Worm (Caenorhabditis elegans): ENCODE measurements around the gene ttll-5.

ttll-5 gene

ce11 chrV:11516141-11516591, 7.3 kb downstream of the ttll-5 start, which contains the start of gene sdz-8:
sdz-8 (minus strand) TSS chrV:11516191.
- TF ChIP-seq ztf-11 (tag; optimal IDR thresholded peaks at IDR 0.05) (no peak), nhr-28 (tag; optimal IDR thresholded peaks at IDR 0.05) (peak; percentile 76), snpc-4 (tag; optimal IDR thresholded peaks at IDR 0.05) (no peak), zag-1 (tag; optimal IDR thresholded peaks at IDR 0.05) (no peak), daf-16 (GFP tag; optimal IDR thresholded peaks at IDR 0.05) (no peak), daf-16 (tag; optimal IDR thresholded peaks at IDR 0.05) (peak; percentile 44), nhr-11 (tag; optimal IDR thresholded peaks at IDR 0.05) (no peak), lin-1 (GFP tag; IDR thresholded peaks at IDR 0.05) (no peak), snpc-1.2 (GFP tag; IDR thresholded peaks at IDR 0.05) (no peak), T26A8.4 (GFP tag; IDR thresholded peaks at IDR 0.05) (no peak), mxl-2 (GFP tag; conservative IDR thresholded peaks at IDR 0.05) (no peak), Y105C5A.15 (GFP tag; IDR thresholded peaks at IDR 0.05) (no peak), zip-2 (tag; optimal IDR thresholded peaks at IDR 0.05) (no peak), aha-1 (tag) (no peak)

ce11 chrV:11517789-11518188, 8.9 kb downstream of the ttll-5 start, which contains the start of gene C55A6.4:
C55A6.4 (minus strand) TSS chrV:11517889.
- no peak for TF ChIP-seq nhr-11 (tag; optimal IDR thresholded peaks at IDR 0.05)
- no peak for TF ChIP-seq hmg-1.1 (GFP tag; IDR thresholded peaks at IDR 0.05)

ce11 chrV:11520215-11520614, 11.4 kb downstream of the ttll-5 start, which contains the start of the genes C55A6.11 and C55A6.7:
C55A6.11 (plus strand) TSS chrV:11520515.
C55A6.7 (minus strand) TSS chrV:11520530.
- no peak for TF ChIP-seq daf-16 (GFP tag; optimal IDR thresholded peaks at IDR 0.05)
- TF ChIP-seq daf-16 (tag; optimal IDR thresholded peaks at IDR 0.05), result peak; percentile 29
- TF ChIP-seq lin-39 (tag; optimal IDR thresholded peaks at IDR 0.05), result no peak
- no peak for TF ChIP-seq mxl-2 (GFP tag; conservative IDR thresholded peaks at IDR 0.05)
- no peak for TF ChIP-seq F37D6.2 (tag; optimal IDR thresholded peaks at IDR 0.05)
- TF ChIP-seq unc-62 (GFP tag; optimal IDR thresholded peaks at IDR 0.05 in 1 of 2), result peak in 1 of 2 experiments; percentile 86
- TF ChIP-seq unc-62 (tag; optimal IDR thresholded peaks at IDR 0.05), result no peak
- TF ChIP-seq cey-2 (tag; optimal IDR thresholded peaks at IDR 0.05; ENCODE audit: borderline replicate concordance, insufficient read depth), result no peak

- peak in 1 of 2 experiments; percentile 52 for TF ChIP-seq mdl-1 (tag; optimal IDR thresholded peaks at IDR 0.05)
- 0 out of 2 replicates have a peak, but pooled peaks have one; percentile 45 for TF ChIP-seq zfp-3 (GFP tag; conservative IDR thresholded peaks at IDR 0.05)
- TF ChIP-seq saeg-2 (GFP tag; IDR thresholded peaks at IDR 0.05), result 0 out of 2 replicates have a peak, but pooled peaks have one; percentile 39
- no peak for TF ChIP-seq tag-97 (GFP tag; IDR thresholded peaks at IDR 0.05)
- 0 out of 2 replicates have a peak, but pooled peaks have one; percentile 31 for TF ChIP-seq D1046.2 (GFP tag; IDR thresholded peaks at IDR 0.05)
- TF ChIP-seq nhr-111 (GFP tag; optimal IDR thresholded peaks at IDR 0.05), result no peak
- no peak for TF ChIP-seq zip-11 (GFP tag; IDR thresholded peaks at IDR 0.05)
- no peak for TF ChIP-seq ceh-82 (tag; optimal IDR thresholded peaks at IDR 0.05)
- peak; percentile 80 for TF ChIP-seq F49E8.2 (tag; optimal IDR thresholded peaks at IDR 0.05; ENCODE audit: borderline replicate concordance)
- TF ChIP-seq zip-2 (tag; optimal IDR thresholded peaks at IDR 0.05), result no peak
- no peak for TF ChIP-seq snpc-4 (tag; optimal IDR thresholded peaks at IDR 0.05)
- no peak for TF ChIP-seq nhr-10 (tag; optimal IDR thresholded peaks at IDR 0.05)
- peak; percentile 81 for TF ChIP-seq dve-1 (tag; optimal IDR thresholded peaks at IDR 0.05; ENCODE audit: insufficient read depth)
- TF ChIP-seq dmd-8 (GFP tag; IDR thresholded peaks at IDR 0.05), result no peak
- TF ChIP-seq ama-1 (optimal IDR thresholded peaks at IDR 0.05), result no peak
- TF ChIP-seq fkh-10 (GFP tag; optimal IDR thresholded peaks at IDR 0.05), result peak; percentile 57
- TF ChIP-seq unc-130 (GFP tag; optimal IDR thresholded peaks at IDR 0.05), result no peak
- peak; percentile 75 for TF ChIP-seq lin-13 (GFP tag; optimal IDR thresholded peaks at IDR 0.05)
- no peak for TF ChIP-seq nhr-25 (tag; optimal IDR thresholded peaks at IDR 0.05; ENCODE audit: borderline replicate concordance, insufficient read depth)
- TF ChIP-seq egl-27 (tag; optimal IDR thresholded peaks at IDR 0.05), result no peak
- TF ChIP-seq lin-29 (GFP tag; IDR thresholded peaks at IDR 0.05), result no peak
- TF ChIP-seq F10B5.3 (tag; optimal IDR thresholded peaks at IDR 0.05), result peak; percentile 73
- TF ChIP-seq lin-38 (GFP tag; IDR thresholded peaks at IDR 0.05), result no peak
- no peak for TF ChIP-seq nhr-237 (tag; optimal IDR thresholded peaks at IDR 0.05)
- TF ChIP-seq egl-43 (GFP tag; IDR thresholded peaks at IDR 0.05), result 0 out of 2 replicates have a peak, but pooled peaks have one; percentile 46
- TF ChIP-seq nhr-102 (tag; optimal IDR thresholded peaks at IDR 0.05), result peak; percentile 91
- TF ChIP-seq Y105C5A.15 (GFP tag; IDR thresholded peaks at IDR 0.05), result no peak
- TF ChIP-seq lsy-2 (tag; optimal IDR thresholded peaks at IDR 0.05), result no peak
- peak; percentile 81 for TF ChIP-seq hmg-1.1 (GFP tag; IDR thresholded peaks at IDR 0.05)
- no peak for TF ChIP-seq F44E2.7 (GFP tag; IDR thresholded peaks at IDR 0.05)
Observed at ce11 chrV:11521448-11521847, 12.6 kb downstream of the ttll-5 start, which contains the start of gene pafo-1. pafo-1 (plus strand) TSS chrV:11521703.
